Fruit fly (Drosophila melanogaster) S2 (cell line): ENCODE measurements around the gene Hn.

Experiments used
- CG8478 ChIP-seq: fragments of >200 bp; optimal IDR thresholded peaks from 2 replicates; lab custom pipeline; 2018
- CTCF ChIP-seq, 2 experiments: fragments of >200 bp; optimal IDR thresholded peaks; 2 replicates each; lab custom pipeline; 2018

Hn gene

dm6 chr3L:7754109-7754508, 6.1 kb upstream of the Hn start, which contains the start of gene CG7409:
CG7409 (plus strand) TSS chr3L:7754409.
- TF ChIP-seq CTCF (optimal IDR thresholded peaks at IDR 0.05; lab: Kevin White, UChicago): no peak

DNA sequence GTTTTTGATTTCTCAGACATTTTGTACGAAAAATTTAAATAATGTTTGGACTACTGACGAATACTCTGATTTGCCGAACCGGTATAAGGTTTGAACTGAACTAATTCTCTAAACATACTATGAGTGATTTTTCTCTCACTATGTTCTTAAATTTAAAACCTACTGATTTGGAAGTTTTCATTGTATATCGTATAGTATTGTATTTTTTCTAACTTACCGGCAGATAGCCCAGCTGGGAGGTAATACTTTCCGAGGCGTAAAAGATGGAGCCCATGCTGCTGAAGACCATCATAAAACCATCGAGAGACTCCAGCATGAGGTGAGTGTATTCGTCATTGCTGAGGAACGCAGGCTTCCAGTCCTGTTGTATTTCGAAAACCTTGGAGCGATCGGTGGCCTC, 8.0 kb downstream of the Hn start, which contains the start of gene CG32371:
CG32371 (minus strand) TSS at position 101 of the 400 bp plus-strand sequence.
- TF ChIP-seq CTCF (optimal IDR thresholded peaks at IDR 0.05; lab: Kevin White, UChicago): no peak
- TF ChIP-seq CG8478 (lab: Kevin White, UChicago): no peak

dm6 chr3L:7772160-7772798, 12.0 kb downstream of the Hn start:
- TF ChIP-seq CTCF (optimal IDR thresholded peaks at IDR 0.05; lab: Kevin White, UChicago) (no peak), CG8478 (lab: Kevin White, UChicago) (no peak)

DNA sequence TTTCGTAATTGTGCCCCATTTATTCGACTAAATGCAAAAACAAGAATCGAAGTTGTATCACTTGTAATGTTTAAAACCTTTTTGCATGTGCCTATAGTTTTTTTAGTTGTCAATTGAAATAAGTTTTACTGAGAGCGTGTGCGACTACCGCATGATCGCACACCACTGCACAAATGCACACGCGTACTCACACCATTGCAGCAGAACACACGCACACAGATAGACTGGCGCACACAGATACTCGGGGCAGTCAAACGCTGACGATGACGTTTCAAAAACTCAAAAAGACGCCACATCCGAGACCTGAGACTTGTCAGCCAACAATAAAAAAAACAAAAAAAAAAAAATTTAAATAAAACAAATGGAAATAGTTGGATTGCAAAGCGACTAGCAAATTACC, 13.3 kb downstream of the Hn start:
- TF ChIP-seq CG8478 (lab: Kevin White, UChicago): no peak
- TF ChIP-seq CTCF (optimal IDR thresholded peaks at IDR 0.05; lab: Kevin White, UChicago): no peak

DNA sequence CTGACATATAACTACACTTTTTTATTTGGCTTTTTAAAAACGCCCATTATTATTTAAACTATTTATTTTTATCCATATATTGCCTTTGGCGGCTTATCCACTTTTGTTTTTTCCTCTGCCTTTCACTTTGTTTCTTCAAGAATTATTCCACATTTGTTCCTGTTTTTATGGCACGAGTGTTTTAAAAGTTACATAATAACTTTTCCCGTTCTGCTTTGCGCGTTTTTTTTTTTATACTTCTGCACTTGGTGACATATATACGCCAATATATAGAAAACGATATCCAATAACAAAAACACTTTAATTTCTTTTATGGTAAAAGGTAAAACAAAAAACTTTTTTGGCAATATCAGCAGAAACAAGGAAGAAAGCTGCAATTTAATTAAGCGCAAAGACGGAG, 14.4 kb downstream of the Hn start:
- no peak for TF ChIP-seq CTCF (optimal IDR thresholded peaks at IDR 0.05; lab: Kevin White, UChicago)
- no peak for TF ChIP-seq CG8478 (lab: Kevin White, UChicago)

- TF ChIP-seq CTCF (optimal IDR thresholded peaks at IDR 0.05; lab: Kevin White, UChicago): no peak
- no peak for TF ChIP-seq CG8478 (lab: Kevin White, UChicago)
These were observed 15.2 kb downstream of the Hn start, which contains the start of gene Clk for dm6 chr3L:7775365-7775905. Clk (minus strand) TSS chr3L:7775603.

- TF ChIP-seq CG8478 (lab: Kevin White, UChicago) (no peak), CTCF (optimal IDR thresholded peaks at IDR 0.05; lab: Kevin White, UChicago) (no peak)
These were observed 21.2 kb downstream of the Hn start for dm6 chr3L:7781353-7782050.

dm6 chr3L:7782051-7782682, 21.9 kb downstream of the Hn start:
- TF ChIP-seq CG8478 (lab: Kevin White, UChicago) (no peak), CTCF (optimal IDR thresholded peaks at IDR 0.05; lab: Kevin White, UChicago) (no peak)

- no peak for TF ChIP-seq CTCF (optimal IDR thresholded peaks at IDR 0.05; lab: Kevin White, UChicago)
- no peak for TF ChIP-seq CG8478 (lab: Kevin White, UChicago)
These were observed 23.1 kb downstream of the Hn start for dm6 chr3L:7783383-7783782.

- TF ChIP-seq CG8478 (lab: Kevin White, UChicago) (no peak), CTCF (optimal IDR thresholded peaks at IDR 0.05; lab: Kevin White, UChicago) (no peak)
These were observed 26.0 kb downstream of the Hn start for dm6 chr3L:7786263-7786662.

dm6 chr3L:7786989-7787388, 26.7 kb downstream of the Hn start:
- TF ChIP-seq CG8478 (lab: Kevin White, UChicago): no peak
- TF ChIP-seq CTCF (optimal IDR thresholded peaks at IDR 0.05; lab: Kevin White, UChicago): no peak

DNA sequence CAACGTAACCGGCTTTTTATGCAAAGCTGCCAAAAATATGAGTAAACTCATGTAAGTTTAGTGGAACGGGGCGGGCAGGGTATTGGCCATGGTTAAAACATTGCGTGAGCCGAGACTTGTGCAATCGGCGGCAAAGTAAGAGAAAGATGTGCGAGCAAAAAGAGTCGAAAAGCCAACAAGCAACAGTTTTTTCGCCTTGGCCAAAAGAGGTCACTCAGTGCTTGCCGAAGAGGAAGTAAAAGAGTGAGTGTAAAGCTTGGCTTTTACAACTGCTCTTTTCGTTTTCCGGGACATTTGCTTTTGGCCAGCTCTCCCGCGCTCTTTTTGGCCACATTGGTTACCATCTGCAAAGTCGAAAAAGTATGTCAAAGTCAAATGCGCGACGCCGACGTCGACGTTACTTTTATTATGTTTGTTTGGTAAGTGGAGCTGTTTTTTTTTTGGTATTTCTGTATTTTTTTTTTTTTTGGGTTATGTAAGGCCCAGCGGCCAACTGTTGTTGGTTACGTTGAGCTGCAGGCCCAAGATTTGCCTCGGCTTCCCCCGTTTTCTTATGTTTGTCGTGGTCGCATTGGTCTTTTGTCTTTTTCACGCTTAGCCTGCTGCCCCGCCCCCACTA, 27.6 kb downstream of the Hn start:
- TF ChIP-seq CG8478 (lab: Kevin White, UChicago) (no peak), CTCF (optimal IDR thresholded peaks at IDR 0.05; lab: Kevin White, UChicago) (no peak)

DNA sequence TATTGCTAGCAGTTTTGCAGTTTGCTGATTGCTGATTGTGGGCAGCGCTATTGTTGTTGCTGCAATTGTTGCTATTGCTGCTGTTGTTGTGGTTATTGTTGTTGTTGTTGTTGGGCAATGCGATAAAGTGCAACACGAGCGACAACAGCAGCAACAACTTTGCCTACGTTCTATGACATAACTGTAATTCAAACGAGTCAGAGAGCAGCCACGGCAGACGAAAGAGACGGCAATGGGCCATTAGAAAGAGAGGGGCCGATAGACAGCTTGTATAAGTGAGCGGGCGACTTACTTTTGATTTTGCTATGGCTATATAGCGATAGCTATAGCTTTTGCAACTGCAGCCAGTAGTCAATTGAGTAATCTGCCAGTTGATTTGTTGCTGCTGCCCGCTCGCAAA, 30.0 kb downstream of the Hn start:
- no peak for TF ChIP-seq CTCF (optimal IDR thresholded peaks at IDR 0.05; lab: Kevin White, UChicago)
- no peak for TF ChIP-seq CG8478 (lab: Kevin White, UChicago)

DNA sequence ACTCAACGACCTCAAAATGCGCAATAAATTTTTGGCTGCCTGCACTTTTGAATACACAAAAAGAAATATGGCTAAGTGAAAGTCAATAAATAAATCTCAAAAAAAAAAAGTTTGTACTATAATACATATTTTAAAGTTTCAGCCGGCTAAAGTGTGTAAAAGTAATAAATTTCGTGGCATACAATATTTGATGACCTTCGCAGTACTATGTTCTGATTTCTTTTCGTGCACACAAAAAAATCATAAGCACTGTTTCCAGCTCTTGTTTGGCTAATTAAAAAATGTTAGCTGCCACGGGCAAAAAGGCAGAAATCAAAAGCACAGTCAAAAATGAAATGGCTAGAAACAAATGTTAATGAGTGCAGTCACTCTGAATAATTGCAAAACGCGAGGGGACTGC, 32.0 kb downstream of the Hn start:
- TF ChIP-seq CG8478 (lab: Kevin White, UChicago) (no peak), CTCF (optimal IDR thresholded peaks at IDR 0.05; lab: Kevin White, UChicago) (no peak)

dm6 chr3L:7792775-7793174, 32.5 kb downstream of the Hn start:
- no peak for TF ChIP-seq CTCF (optimal IDR thresholded peaks at IDR 0.05; lab: Kevin White, UChicago)
- TF ChIP-seq CG8478 (lab: Kevin White, UChicago): no peak
